Worm (Caenorhabditis elegans) whole organism, L1 larva: Measurements from ENCODE around the gene C03B1.7.

Experiments
- aly-2 ChIP-seq: fragments of 150-350 bp; optimal IDR thresholded peaks from 2 replicates; lab custom pipeline; 2014; ENCODE audit warnings: missing biosample characterization, missing genetic modification characterization
- blmp-1 ChIP-seq: fragments of 150-350 bp; optimal IDR thresholded peaks from 2 replicates; lab custom pipeline; 2014; ENCODE audit warnings: missing biosample characterization, missing genetic modification characterization
- ceh-63 ChIP-seq: fragments of 200-800 bp; sonication (Bioruptor generic); optimal IDR thresholded peaks from 2 replicates; lab custom pipeline; 2018; ENCODE audit warnings: mild to moderate bottlenecking, missing genetic modification characterization, missing compliant biosample characterization
- ceh-82 ChIP-seq, 3 experiments: fragments of 150-350 bp in 1 of 3; sonication (generic microtip) in 2 of 3; optimal IDR thresholded peaks; 2 replicates each; lab custom pipeline; 2014 to 2017; ENCODE audit warnings: missing biosample characterization in 3 of 3, missing genetic modification characterization in 3 of 3
- efl-3 ChIP-seq: fragments of 200-800 bp; sonication (Bioruptor generic); optimal IDR thresholded peaks from 2 replicates; lab custom pipeline; 2018; ENCODE audit warnings: mild to moderate bottlenecking, missing genetic modification characterization, missing compliant biosample characterization
- elt-3 ChIP-seq, 6 experiments: fragments of 150-350 bp in 1 of 6; sonication (generic microtip); optimal IDR thresholded peaks; 2 replicates each; lab custom pipeline; 2017 to 2018; ENCODE audit warnings: missing biosample characterization in 6 of 6, missing genetic modification characterization in 6 of 6, inconsistent platforms in 1 of 6
- jun-1 ChIP-seq: fragments of 150-350 bp; optimal IDR thresholded peaks from 2 replicates; lab custom pipeline; 2014; ENCODE audit warnings: missing biosample characterization, missing genetic modification reagents, missing genetic modification characterization
- mdl-1 ChIP-seq, 2 experiments: fragments of 150-350 bp; optimal IDR thresholded peaks; 2 replicates each; lab custom pipeline; 2014 to 2017; ENCODE audit warnings: missing biosample characterization in 2 of 2, missing genetic modification characterization in 2 of 2, inconsistent platforms in 1 of 2
- mep-1 ChIP-seq: fragments of 150-350 bp; optimal IDR thresholded peaks from 2 replicates; lab custom pipeline; 2014; ENCODE audit warnings: missing biosample characterization, missing genetic modification characterization
- nhr-11 ChIP-seq: fragments of 150-350 bp; optimal IDR thresholded peaks from 2 replicates; lab custom pipeline; 2014; ENCODE audit warnings: missing biosample characterization, missing genetic modification characterization
- pqm-1 ChIP-seq: sonication (generic microtip); optimal IDR thresholded peaks from 3 replicates; lab custom pipeline; 2017; ENCODE audit warnings: missing biosample characterization, missing genetic modification characterization
- snpc-4 ChIP-seq: fragments of 150-350 bp; optimal IDR thresholded peaks from 2 replicates; lab custom pipeline; 2014; ENCODE audit warnings: missing biosample characterization, missing genetic modification characterization

ce11 chrX:6374451-6374850, 32.8 kb downstream of the C03B1.7 start, which contains the start of gene C03B1.1:
- TF ChIP-seq ceh-82 (tag; optimal IDR thresholded peaks at IDR 0.05; lab: Kevin White, UChicago) (no peak), pqm-1 (tag; lab: Kevin White, UChicago) (no peak), mdl-1 (tag; optimal IDR thresholded peaks at IDR 0.05; lab: Kevin White, UChicago) (no peak), mep-1 (no peak), nhr-11 (tag; lab: Kevin White, UChicago) (no peak), snpc-4 (tag; lab: Kevin White, UChicago) (no peak), aly-2 (tag; lab: Kevin White, UChicago) (no peak), efl-3 (GFP tag; lab: Kevin White, UChicago) (no peak), elt-3 (tag; optimal IDR thresholded peaks at IDR 0.05; lab: Kevin White, UChicago) (no peak), blmp-1 (no peak), jun-1 (tag; lab: Kevin White, UChicago) (no peak), ceh-63 (GFP tag; lab: Kevin White, UChicago) (no peak)
